Fruit fly (Drosophila melanogaster) whole organism, embryonic: ENCODE measurements around the gene RunxB.

Experiments
- Adf1 ChIP-seq: fragments of 200-800 bp; sonication (Bioruptor generic); IDR thresholded peaks from 2 replicates; pipeline ENCODE4 v1.3.6; 2022; ENCODE audit warnings: missing biosample characterization, missing genetic modification characterization
- Aef1 ChIP-seq: fragments of 200-800 bp; sonication (Bioruptor generic); IDR thresholded peaks from 3 replicates; pipeline ENCODE4 v1.3.6; 2022; ENCODE audit warnings: missing biosample characterization, missing genetic modification characterization
- Atf6 ChIP-seq: fragments of 200-800 bp; sonication (Bioruptor generic); IDR thresholded peaks from 2 replicates; pipeline ENCODE4 v1.3.6; 2022; ENCODE audit warnings: missing biosample characterization, missing genetic modification characterization
- C15 ChIP-seq: fragments of 200-800 bp; sonication (Bioruptor generic); IDR thresholded peaks from 3 replicates; pipeline ENCODE4 v1.3.6; 2022; ENCODE audit warnings: missing biosample characterization, missing genetic modification characterization
- CG1024 ChIP-seq: fragments of 200-800 bp; sonication (Bioruptor generic); IDR thresholded peaks from 2 replicates; pipeline ENCODE4 v1.3.6; 2022; ENCODE audit warnings: missing biosample characterization, missing genetic modification characterization
- CG10462 ChIP-seq: fragments of 200-800 bp; sonication (Bioruptor generic); optimal IDR thresholded peaks from 2 replicates; lab custom pipeline; 2016; ENCODE audit warnings: missing biosample characterization, missing genetic modification characterization
- CG10543 ChIP-seq: fragments of 200-800 bp; sonication (Bioruptor generic); optimal IDR thresholded peaks from 3 replicates; lab custom pipeline; 2017; ENCODE audit warnings: missing biosample characterization, mild to moderate bottlenecking, missing genetic modification characterization, moderate library complexity
- CG11247 ChIP-seq: fragments of 200-800 bp; sonication (Bioruptor generic); IDR thresholded peaks from 2 replicates; pipeline ENCODE4 v1.3.6; 2022; ENCODE audit warnings: missing biosample characterization, missing genetic modification characterization
- CG13775 ChIP-seq: fragments of 200-800 bp; sonication (Bioruptor generic); optimal IDR thresholded peaks from 3 replicates; lab custom pipeline; 2017; ENCODE audit warnings: missing biosample characterization, mild to moderate bottlenecking, missing genetic modification characterization
- CG15011 ChIP-seq: fragments of 200-800 bp; sonication (Bioruptor generic); optimal IDR thresholded peaks from 3 replicates; lab custom pipeline; 2018; ENCODE audit warnings: missing biosample characterization, mild to moderate bottlenecking, missing genetic modification characterization
- CG17359 ChIP-seq: fragments of 200-800 bp; sonication (Bioruptor generic); optimal IDR thresholded peaks from 3 replicates; lab custom pipeline; 2018; ENCODE audit warnings: missing biosample characterization, mild to moderate bottlenecking, missing genetic modification characterization, moderate library complexity
- CG2120 ChIP-seq: fragments of 200-800 bp; sonication (Bioruptor generic); optimal IDR thresholded peaks from 3 replicates; lab custom pipeline; 2016; ENCODE audit warnings: missing biosample characterization, missing genetic modification characterization
- CG2202 ChIP-seq: fragments of 200-800 bp; sonication (Bioruptor generic); optimal IDR thresholded peaks from 2 replicates; lab custom pipeline; 2018; ENCODE audit warnings: missing biosample characterization, mild to moderate bottlenecking, missing genetic modification characterization
- CG33213 ChIP-seq: fragments of 200-800 bp; sonication (Bioruptor generic); optimal IDR thresholded peaks from 3 replicates; lab custom pipeline; 2016; ENCODE audit warnings: missing biosample characterization, missing genetic modification characterization
- CG3847 ChIP-seq: fragments of 200-800 bp; sonication (Bioruptor generic); IDR thresholded peaks from 2 replicates; pipeline ENCODE4 v1.3.6; 2022; ENCODE audit warnings: missing biosample characterization, missing genetic modification characterization
- CG42726 ChIP-seq: fragments of 200-800 bp; sonication (Bioruptor generic); IDR thresholded peaks from 2 replicates; pipeline ENCODE4 v1.3.6; 2022; ENCODE audit warnings: missing biosample characterization, missing genetic modification characterization; ENCODE audit not compliant: partially characterized antibody
- CG4404 ChIP-seq: fragments of 200-800 bp; sonication (Bioruptor generic); IDR thresholded peaks from 2 replicates; pipeline ENCODE4 v1.3.6; 2022; ENCODE audit warnings: missing biosample characterization, missing genetic modification characterization
- CG5180 ChIP-seq: fragments of 200-800 bp; sonication (Bioruptor generic); optimal IDR thresholded peaks from 3 replicates; lab custom pipeline; 2017; ENCODE audit warnings: missing biosample characterization, missing genetic modification characterization, mild to moderate bottlenecking, moderate library complexity, missing genetic modification reagents
- CG5245 ChIP-seq: fragments of 200-800 bp; sonication (Bioruptor generic); optimal IDR thresholded peaks from 3 replicates; lab custom pipeline; 2016; ENCODE audit warnings: missing biosample characterization, missing genetic modification characterization
- CG6689 ChIP-seq: fragments of 200-800 bp; sonication (Bioruptor generic); IDR thresholded peaks from 2 replicates; pipeline ENCODE4 v1.3.6; 2022; ENCODE audit warnings: missing biosample characterization, missing genetic modification characterization
- CG6813 ChIP-seq: fragments of 200-800 bp; sonication (Bioruptor generic); optimal IDR thresholded peaks from 2 replicates; lab custom pipeline; 2017; ENCODE audit warnings: missing biosample characterization, missing genetic modification characterization, mild to moderate bottlenecking, moderate library complexity, missing genetic modification reagents
- CG7556 ChIP-seq: fragments of 200-800 bp; sonication (Bioruptor generic); optimal IDR thresholded peaks from 2 replicates; lab custom pipeline; 2017; ENCODE audit warnings: missing biosample characterization, mild to moderate bottlenecking, missing genetic modification characterization
- CG8359 ChIP-seq: fragments of 200-800 bp; sonication (Bioruptor generic); optimal IDR thresholded peaks from 2 replicates; lab custom pipeline; 2017; ENCODE audit warnings: missing biosample characterization, mild to moderate bottlenecking, missing genetic modification characterization, borderline replicate concordance
- Dad ChIP-seq: fragments of 200-800 bp; sonication (Bioruptor generic); optimal IDR thresholded peaks from 3 replicates; lab custom pipeline; 2016; ENCODE audit warnings: missing biosample characterization, missing genetic modification characterization
- Dek ChIP-seq: fragments of 200-800 bp; sonication (Bioruptor generic); optimal IDR thresholded peaks from 3 replicates; lab custom pipeline; 2019; ENCODE audit warnings: missing biosample characterization, mild to moderate bottlenecking, missing genetic modification characterization, moderate library complexity
- Dfd ChIP-seq, 2 experiments: fragments of >200 bp; optimal IDR thresholded peaks; 2 replicates each; lab custom pipeline; 2017; ENCODE audit warnings: missing biosample characterization in 2 of 2, missing genetic modification characterization in 2 of 2
- Kr ChIP-seq: fragments of 200-800 bp; sonication (Bioruptor generic); optimal IDR thresholded peaks from 2 replicates; lab custom pipeline; 2017; ENCODE audit warnings: missing biosample characterization, mild to moderate bottlenecking, missing genetic modification characterization
- Med ChIP-seq: fragments of 200-800 bp; sonication (Bioruptor generic); peaks from one replicate; lab custom pipeline; 2016; ENCODE audit warnings: missing biosample characterization, missing genetic modification characterization, mild to moderate bottlenecking, inconsistent platforms, moderate library complexity
- Mes4 ChIP-seq: fragments of 200-800 bp; sonication (Bioruptor generic); optimal IDR thresholded peaks from 2 replicates; lab custom pipeline; 2016; ENCODE audit warnings: missing biosample characterization, missing genetic modification characterization
- Mrtf ChIP-seq: fragments of 200-800 bp; sonication (Bioruptor generic); IDR thresholded peaks from 3 replicates; pipeline ENCODE4 v1.3.6; 2022; ENCODE audit warnings: missing biosample characterization, missing genetic modification characterization
- Nf-YB ChIP-seq: fragments of 200-800 bp; sonication (Bioruptor generic); optimal IDR thresholded peaks from 3 replicates; lab custom pipeline; 2019; ENCODE audit warnings: missing biosample characterization, mild to moderate bottlenecking, missing genetic modification characterization, moderate library complexity
- Rfx ChIP-seq: fragments of 200-800 bp; sonication (Bioruptor generic); IDR thresholded peaks from 2 replicates; pipeline ENCODE4 v1.3.6; 2022; ENCODE audit warnings: missing biosample characterization, missing genetic modification characterization
- Scr ChIP-seq: fragments of 200-800 bp; sonication (Bioruptor generic); IDR thresholded peaks from 2 replicates; pipeline ENCODE4 v1.3.6; 2022; ENCODE audit warnings: missing biosample characterization, missing genetic modification characterization; ENCODE audit not compliant: partially characterized antibody
- Vsx1 ChIP-seq: fragments of 200-800 bp; sonication (Bioruptor generic); optimal IDR thresholded peaks from 2 replicates; lab custom pipeline; 2017; ENCODE audit warnings: missing biosample characterization, mild to moderate bottlenecking, missing genetic modification characterization, missing genetic modification reagents
- Xrp1 ChIP-seq: fragments of 200-800 bp; sonication (Bioruptor generic); IDR thresholded peaks from 2 replicates; pipeline ENCODE4 v1.3.6; 2022; ENCODE audit warnings: missing biosample characterization, missing genetic modification characterization
- chn ChIP-seq: fragments of 200-800 bp; sonication (Bioruptor generic); optimal IDR thresholded peaks from 2 replicates; lab custom pipeline; 2016; ENCODE audit warnings: missing biosample characterization, missing genetic modification characterization
- ci ChIP-seq: fragments of 200-800 bp; sonication (Bioruptor generic); IDR thresholded peaks from 3 replicates; pipeline ENCODE4 v1.3.6; 2022; ENCODE audit warnings: missing biosample characterization, missing genetic modification characterization
- crol ChIP-seq: fragments of 200-800 bp; sonication (Bioruptor generic); IDR thresholded peaks from 2 replicates; pipeline ENCODE4 v1.3.6; 2022; ENCODE audit warnings: missing biosample characterization, missing genetic modification characterization
- danr ChIP-seq: fragments of 200-800 bp; sonication (Bioruptor generic); IDR thresholded peaks from 2 replicates; pipeline ENCODE4 v1.3.6; 2022; ENCODE audit warnings: missing biosample characterization, missing genetic modification characterization
- emc ChIP-seq: fragments of 200-800 bp; sonication (Bioruptor generic); optimal IDR thresholded peaks from 2 replicates; lab custom pipeline; 2016; ENCODE audit warnings: missing biosample characterization, missing genetic modification characterization
- eve ChIP-seq, 2 experiments: fragments of >200 bp; optimal IDR thresholded peaks; 2 replicates each; lab custom pipeline; 2017; ENCODE audit warnings: missing biosample characterization in 2 of 2, missing genetic modification characterization in 2 of 2
- fd3F ChIP-seq: fragments of 200-800 bp; sonication (Bioruptor generic); optimal IDR thresholded peaks from 2 replicates; lab custom pipeline; 2018; ENCODE audit warnings: missing biosample characterization, mild to moderate bottlenecking, missing genetic modification characterization, moderate library complexity
- inv ChIP-seq: fragments of 200-800 bp; sonication (Bioruptor generic); IDR thresholded peaks from 2 replicates; pipeline ENCODE4 v1.3.6; 2022; ENCODE audit warnings: missing biosample characterization, missing genetic modification characterization; ENCODE audit not compliant: partially characterized antibody
- onecut ChIP-seq: fragments of 200-800 bp; sonication (Bioruptor generic); IDR thresholded peaks from 2 replicates; pipeline ENCODE4 v1.3.6; 2022; ENCODE audit warnings: missing biosample characterization, missing genetic modification characterization
- rib ChIP-seq: fragments of 200-800 bp; sonication (Bioruptor generic); IDR thresholded peaks from 2 replicates; pipeline ENCODE4 v1.3.6; 2022; ENCODE audit warnings: missing biosample characterization, missing genetic modification characterization
- scrt ChIP-seq: fragments of 200-800 bp; sonication (Bioruptor generic); optimal IDR thresholded peaks from 2 replicates; lab custom pipeline; 2018; ENCODE audit warnings: missing biosample characterization, mild to moderate bottlenecking, missing genetic modification characterization, moderate library complexity
- sima ChIP-seq: fragments of 200-800 bp; sonication (Bioruptor generic); optimal IDR thresholded peaks from 2 replicates; lab custom pipeline; 2016; ENCODE audit warnings: missing biosample characterization, missing genetic modification characterization
- tap ChIP-seq: fragments of 200-800 bp; optimal IDR thresholded peaks from 3 replicates; lab custom pipeline; 2019; ENCODE audit warnings: missing biosample characterization, mild to moderate bottlenecking, missing genetic modification characterization, moderate library complexity
- ttk ChIP-seq: fragments of 200-800 bp; sonication (Bioruptor generic); IDR thresholded peaks from 2 replicates; pipeline ENCODE4 v2.1.2; 2022; ENCODE audit warnings: missing biosample characterization, missing genetic modification characterization
- tup ChIP-seq: fragments of 200-800 bp; sonication (Bioruptor generic); optimal IDR thresholded peaks from 2 replicates; lab custom pipeline; 2016; ENCODE audit warnings: missing biosample characterization, mild to moderate bottlenecking, missing genetic modification characterization, moderate library complexity
- zen ChIP-seq: fragments of 200-800 bp; sonication (Bioruptor generic); optimal IDR thresholded peaks from 3 replicates; lab custom pipeline; 2018; ENCODE audit warnings: missing biosample characterization, mild to moderate bottlenecking, missing genetic modification characterization, moderate library complexity

Gene RunxB

dm6 chrX:20519049-20519448, 19.2 kb upstream of the RunxB start (continued):
- TF ChIP-seq CG10462 (GFP tag; lab: Kevin White, UChicago) (no peak), Xrp1 (GFP tag; lab: Robert Waterston, UW) (peak; percentile 51; the same call in 1 of the 2 replicates), Mrtf (GFP tag; lab: Robert Waterston, UW) (0 out of 3 replicates have a peak, but pooled peaks have one; percentile 41), rib (GFP tag; lab: Robert Waterston, UW) (no peak), tup (GFP tag; lab: Kevin White, UChicago) (no peak), CG1024 (GFP tag; lab: Robert Waterston, UW) (peak; percentile 24; the same call in 1 of the 2 replicates), Dad (no peak), CG15011 (no peak), eve (GFP tag; optimal IDR thresholded peaks at IDR 0.05; lab: Kevin White, UChicago) (no peak), CG5180 (GFP tag; lab: Kevin White, UChicago) (no peak), CG8359 (GFP tag; lab: Kevin White, UChicago) (no peak), CG6813 (no peak), sima (no peak), CG2120 (GFP tag; lab: Kevin White, UChicago) (peak; percentile 43), Med (GFP tag; lab: Kevin White, UChicago) (peak; percentile 52), ci (peak; percentile 80), CG2202 (tag; lab: Kevin White, UChicago) (no peak), Aef1 (no peak; the same call in 2 of the 3 replicates), danr (no peak), CG7556 (GFP tag; lab: Kevin White, UChicago) (peak; percentile 17), Adf1 (GFP tag; lab: Robert Waterston, UW) (no peak), Dfd (GFP tag; optimal IDR thresholded peaks at IDR 0.05; lab: Kevin White, UChicago) (no peak), CG42726 (GFP tag; lab: Robert Waterston, UW) (no peak), inv (GFP tag; lab: Robert Waterston, UW) (no peak), Vsx1 (no peak), Dek (no peak), CG13775 (GFP tag; lab: Kevin White, UChicago) (peak; percentile 22), CG3847 (GFP tag; lab: Robert Waterston, UW) (no peak), CG5245 (GFP tag; lab: Kevin White, UChicago) (peak; percentile 27), Mes4 (GFP tag; lab: Kevin White, UChicago) (peak; percentile 22), onecut (GFP tag; lab: Robert Waterston, UW) (peak; percentile 44; the same call in 1 of the 2 replicates), CG4404 (peak; percentile 43), Scr (GFP tag; lab: Robert Waterston, UW) (no peak), ttk (GFP tag; lab: Robert Waterston, UW) (no peak), emc (GFP tag; lab: Kevin White, UChicago) (no peak), CG10543 (GFP tag; lab: Kevin White, UChicago) (no peak), Rfx (GFP tag; lab: Robert Waterston, UW) (peak; percentile 37; the same call in 1 of the 2 replicates), CG17359 (tag; lab: Kevin White, UChicago) (peak; percentile 53), fd3F (GFP tag; lab: Kevin White, UChicago) (peak; percentile 16), Kr (no peak), Atf6 (GFP tag; lab: Robert Waterston, UW) (peak; percentile 35; the same call in 1 of the 2 replicates), chn (peak; percentile 5), Nf-YB (no peak), CG11247 (GFP tag; lab: Robert Waterston, UW) (no peak; the same call in 1 of the 2 replicates), C15 (GFP tag; lab: Robert Waterston, UW) (no peak), CG33213 (GFP tag; lab: Kevin White, UChicago) (no peak), crol (GFP tag; lab: Robert Waterston, UW) (no peak), CG6689 (peak; percentile 51), tap (tag; lab: Kevin White, UChicago) (no peak), scrt (GFP tag; lab: Kevin White, UChicago) (no peak), zen (no peak)
